Worm (Caenorhabditis elegans) whole organism, L1 larva: ENCODE results near the gene zgpa-1.

Source experiments
- F16B12.6 ChIP-seq: fragments of 150-350 bp; optimal IDR thresholded peaks from 2 replicates; lab custom pipeline; 2014; ENCODE audit warnings: missing biosample characterization, missing genetic modification characterization
- ces-1 ChIP-seq: fragments of 150-350 bp; optimal IDR thresholded peaks from 2 replicates; lab custom pipeline; 2014; ENCODE audit warnings: missing biosample characterization, missing genetic modification reagents, missing genetic modification characterization
- egl-27 ChIP-seq, 2 experiments: fragments of 150-350 bp in 1 of 2; sonication (generic microtip); optimal IDR thresholded peaks; 3 replicates each; lab custom pipeline; 2017 to 2018; ENCODE audit warnings: missing biosample characterization in 2 of 2, missing genetic modification characterization in 2 of 2, missing genetic modification reagents in 2 of 2
- fkh-10 ChIP-seq: sonication (generic microtip); optimal IDR thresholded peaks from 2 replicates; lab custom pipeline; 2017; ENCODE audit warnings: missing biosample characterization, missing genetic modification reagents, missing genetic modification characterization
- irx-1 ChIP-seq: sonication (generic microtip); optimal IDR thresholded peaks from 2 replicates; lab custom pipeline; 2016; ENCODE audit warnings: missing genetic modification characterization, missing compliant biosample characterization
- skn-1 ChIP-seq: fragments of 150-350 bp; optimal IDR thresholded peaks from 2 replicates; lab custom pipeline; 2014; ENCODE audit warnings: missing biosample characterization, missing genetic modification characterization
- snpc-4 ChIP-seq: fragments of 150-350 bp; optimal IDR thresholded peaks from 2 replicates; lab custom pipeline; 2014; ENCODE audit warnings: missing biosample characterization, missing genetic modification characterization
- sox-4 ChIP-seq: sonication (generic microtip); optimal IDR thresholded peaks from 2 replicates; lab custom pipeline; 2016; ENCODE audit warnings: missing genetic modification characterization, missing compliant biosample characterization
- swsn-7 ChIP-seq: sonication (generic microtip); optimal IDR thresholded peaks from 2 replicates; lab custom pipeline; 2016; ENCODE audit warnings: missing genetic modification characterization, missing compliant biosample characterization
- tlp-1 ChIP-seq: fragments of 150-350 bp; optimal IDR thresholded peaks from 2 replicates; lab custom pipeline; 2014; ENCODE audit warnings: missing biosample characterization, missing genetic modification characterization
- zag-1 ChIP-seq: fragments of 150-350 bp; optimal IDR thresholded peaks from 2 replicates; lab custom pipeline; 2014; ENCODE audit warnings: missing biosample characterization, missing genetic modification characterization
- ztf-4 ChIP-seq: fragments of 150-350 bp; optimal IDR thresholded peaks from 2 replicates; lab custom pipeline; 2014; ENCODE audit warnings: missing biosample characterization, missing genetic modification characterization

DNA sequence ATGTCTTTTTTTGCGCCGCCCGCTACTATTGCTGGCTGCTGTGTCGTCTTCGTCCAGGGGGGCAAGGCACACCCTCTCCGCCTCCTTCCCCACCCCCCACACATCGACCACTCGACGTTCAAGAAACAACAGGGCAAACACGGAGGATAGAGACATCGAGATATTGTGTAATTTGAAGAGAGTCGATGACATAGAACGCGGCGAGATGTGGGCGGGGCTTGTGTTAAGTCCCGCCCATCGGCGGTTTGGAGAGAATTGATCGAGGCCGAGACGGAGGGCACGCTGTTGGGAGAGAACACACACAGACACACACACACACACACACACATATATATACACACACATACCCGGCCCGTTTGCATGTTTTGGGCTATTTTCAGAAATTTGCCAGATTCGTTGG is 33.0 kb upstream of the zgpa-1 start:
- TF ChIP-seq zag-1 (tag; lab: Kevin White, UChicago) (no peak), snpc-4 (tag; lab: Kevin White, UChicago) (peak; percentile 43), sox-4 (no peak), egl-27 (tag; optimal IDR thresholded peaks at IDR 0.05; lab: Kevin White, UChicago) (peak in 1 of 2 experiments; percentile 18), F16B12.6 (peak; percentile 39), skn-1 (peak; percentile 76), ztf-4 (tag; lab: Kevin White, UChicago) (peak; percentile 61), swsn-7 (peak; percentile 79), fkh-10 (peak; percentile 41), irx-1 (peak; percentile 70), ces-1 (GFP tag; lab: Kevin White, UChicago) (no peak), tlp-1 (no peak)
